Worm (Caenorhabditis elegans): Measurements from ENCODE around the gene F29G9.1.
A peak's percentile ranks its signal among the peaks of the same experiment; 100 is the strongest.

- TF ChIP-seq nhr-28 (tag; optimal IDR thresholded peaks at IDR 0.05) (peak; percentile 47), ces-1 (GFP tag; optimal IDR thresholded peaks at IDR 0.05) (no peak), spr-1 (tag; optimal IDR thresholded peaks at IDR 0.05) (no peak), lsy-2 (tag; optimal IDR thresholded peaks at IDR 0.05) (peak in 1 of 2 experiments; percentile 91), nhr-25 (tag; optimal IDR thresholded peaks at IDR 0.05; ENCODE audit: borderline replicate concordance, insufficient read depth) (peak; percentile 21), nhr-237 (tag; optimal IDR thresholded peaks at IDR 0.05) (no peak), lin-39 (tag; optimal IDR thresholded peaks at IDR 0.05) (no peak), ceh-82 (tag; optimal IDR thresholded peaks at IDR 0.05) (no peak), aha-1 (tag) (no peak), zfp-2 (tag; optimal IDR thresholded peaks at IDR 0.05) (no peak), nhr-76 (tag; optimal IDR thresholded peaks at IDR 0.05) (no peak), zip-2 (tag; optimal IDR thresholded peaks at IDR 0.05) (no peak), sdz-12 (GFP tag; optimal IDR thresholded peaks at IDR 0.05) (no peak), php-3 (GFP tag; IDR thresholded peaks at IDR 0.05) (no peak)
Measured at ce11 chrV:6017630-6018029, 21.3 kb upstream of the F29G9.1 start, which contains the start of the genes rpt-2 and aps-1.
